Fruit fly (Drosophila melanogaster): Measurements from ENCODE around the gene htk.

DNA sequence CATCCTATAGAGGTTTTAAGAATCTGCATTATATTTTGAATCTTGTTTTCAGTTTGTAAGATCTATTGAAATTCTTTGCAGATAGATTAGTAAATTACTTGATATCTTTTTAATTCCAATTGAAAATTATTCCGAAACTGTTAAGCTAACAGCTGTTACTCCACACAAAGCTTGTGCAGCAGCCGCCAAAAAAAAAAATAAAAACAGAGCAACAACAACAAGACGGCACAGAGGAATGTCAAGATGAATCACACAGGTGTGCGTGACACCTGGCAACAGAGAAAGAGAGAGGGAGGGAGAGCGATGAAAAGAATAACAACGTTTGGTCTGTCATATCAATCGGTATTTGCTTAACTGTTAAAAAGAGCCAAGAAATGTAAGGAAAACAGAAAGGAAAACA is 8.5 kb upstream of the htk start:
- TF ChIP-seq CG8478 (optimal IDR thresholded peaks at IDR 0.05) (no peak), CTCF (optimal IDR thresholded peaks at IDR 0.05) (no peak)

All from S2 (cell line).